Fruit fly (Drosophila melanogaster) whole organism, embryonic: ENCODE results near the gene Stt3B.

Experiments used
- CG1602 ChIP-seq: fragments of 200-800 bp; sonication (Bioruptor generic); optimal IDR thresholded peaks from 3 replicates; lab custom pipeline; 2016; ENCODE audit warnings: missing biosample characterization, missing genetic modification characterization
- CG4360 ChIP-seq: fragments of 200-800 bp; sonication (Bioruptor generic); IDR thresholded peaks from 2 replicates; pipeline ENCODE4 v1.3.6; 2022; ENCODE audit warnings: missing biosample characterization, missing genetic modification characterization
- fru ChIP-seq: fragments of >200 bp; optimal IDR thresholded peaks from 2 replicates; lab custom pipeline; 2017
- pros ChIP-seq: fragments of 200-800 bp; sonication (Bioruptor generic); optimal IDR thresholded peaks from 3 replicates; lab custom pipeline; 2019; ENCODE audit warnings: missing biosample characterization, mild to moderate bottlenecking, missing genetic modification characterization, moderate library complexity
- tin ChIP-seq: fragments of 200-800 bp; sonication (Bioruptor generic); optimal IDR thresholded peaks from 3 replicates; lab custom pipeline; 2016; ENCODE audit warnings: missing biosample characterization, missing genetic modification characterization

DNA sequence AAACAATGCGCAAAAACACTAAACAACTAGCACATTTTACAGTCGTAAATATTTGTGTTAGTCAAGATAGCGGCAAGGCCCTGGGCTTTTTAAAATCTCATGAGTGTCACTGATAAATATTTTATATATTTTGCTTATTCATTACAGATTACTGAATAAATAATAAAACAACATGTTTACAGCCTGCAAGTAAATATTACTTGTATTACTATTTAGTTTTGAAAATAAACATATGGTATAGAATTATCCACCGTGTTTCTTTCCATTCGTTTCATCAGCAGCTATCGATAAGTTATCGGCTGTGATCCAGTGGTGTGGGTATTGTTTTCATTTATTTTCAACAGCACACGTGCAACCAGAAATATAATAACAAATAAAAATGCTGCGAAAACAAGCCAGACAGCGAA lies 5.1 kb upstream of the Stt3B start, which contains the start of the genes shams and CG11920:
- TF ChIP-seq fru (lab: Kevin White, UChicago) (no peak), tin (GFP tag; lab: Kevin White, UChicago) (no peak), pros (no peak), CG4360 (GFP tag; lab: Robert Waterston, UW) (no peak), CG1602 (GFP tag; lab: Kevin White, UChicago) (no peak)
